Worm (Caenorhabditis elegans) whole organism, L4 larva: ENCODE results near the gene nspc-20.

Experiments used
- D1046.2 ChIP-seq: fragments of 200-800 bp; sonication (Bioruptor generic); IDR thresholded peaks from 2 replicates; pipeline ENCODE4 v1.3.6; 2022; ENCODE audit warnings: missing genetic modification characterization, missing compliant biosample characterization
- F10B5.3 ChIP-seq: sonication (generic microtip); optimal IDR thresholded peaks from 2 replicates; lab custom pipeline; 2016; ENCODE audit warnings: mild to moderate bottlenecking, missing genetic modification characterization, missing compliant biosample characterization
- F44E2.7 ChIP-seq: fragments of 200-800 bp; sonication (Bioruptor generic); IDR thresholded peaks from 2 replicates; pipeline ENCODE4 v2.1.2; 2022; ENCODE audit warnings: missing genetic modification characterization, missing compliant biosample characterization
- Y5F2A.4 ChIP-seq: fragments of 200-800 bp; sonication (Bioruptor generic); optimal IDR thresholded peaks from 2 replicates; lab custom pipeline; 2018; ENCODE audit warnings: mild to moderate bottlenecking, missing genetic modification characterization, missing compliant biosample characterization
- aha-1 ChIP-seq: fragments of 150-350 bp; peaks from one replicate; lab custom pipeline; 2014; ENCODE audit warnings: missing biosample characterization, missing genetic modification characterization
- ceh-20 ChIP-seq: fragments of 200-800 bp; sonication (Bioruptor generic); IDR thresholded peaks from 2 replicates; pipeline ENCODE4 v1.3.6; 2022; ENCODE audit warnings: missing genetic modification reagents, missing genetic modification characterization, missing compliant biosample characterization
- ceh-82 ChIP-seq: sonication (generic microtip); optimal IDR thresholded peaks from 2 replicates; lab custom pipeline; 2017; ENCODE audit warnings: missing biosample characterization, missing genetic modification characterization
- dmd-6 ChIP-seq: fragments of 200-800 bp; sonication (Bioruptor generic); IDR thresholded peaks from 2 replicates; pipeline ENCODE4 v1.3.6; 2022; ENCODE audit warnings: missing genetic modification reagents, missing genetic modification characterization, missing compliant biosample characterization
- dmd-9 ChIP-seq: fragments of 200-800 bp; sonication (Bioruptor generic); IDR thresholded peaks from 2 replicates; pipeline ENCODE4 v1.3.6; 2022; ENCODE audit warnings: missing genetic modification reagents, missing genetic modification characterization, missing compliant biosample characterization
- dpl-1 ChIP-seq: fragments of 150-350 bp; optimal IDR thresholded peaks from 2 replicates; lab custom pipeline; 2014; ENCODE audit warnings: missing biosample characterization, missing genetic modification reagents, missing genetic modification characterization
- dve-1 ChIP-seq: sonication (generic microtip); optimal IDR thresholded peaks from 2 replicates; lab custom pipeline; 2017; ENCODE audit warnings: antibody characterized with exemption, mild to moderate bottlenecking, missing genetic modification characterization, missing compliant biosample characterization; ENCODE audit not compliant: insufficient read depth
- egl-43 ChIP-seq: fragments of 200-800 bp; sonication (Bioruptor generic); IDR thresholded peaks from 2 replicates; pipeline ENCODE4 v1.3.6; 2022; ENCODE audit warnings: missing genetic modification reagents, missing genetic modification characterization, missing compliant biosample characterization
- fkh-10 ChIP-seq: fragments of 150-350 bp; optimal IDR thresholded peaks from 2 replicates; lab custom pipeline; 2014; ENCODE audit warnings: missing biosample characterization, missing genetic modification reagents, missing genetic modification characterization
- hlh-30 ChIP-seq: sonication (generic microtip); optimal IDR thresholded peaks from 2 replicates; lab custom pipeline; 2017; ENCODE audit warnings: antibody characterized with exemption, mild to moderate bottlenecking, missing genetic modification characterization, missing compliant biosample characterization; ENCODE audit not compliant: insufficient read depth
- hmg-1.1 ChIP-seq: fragments of 200-800 bp; sonication (Bioruptor generic); IDR thresholded peaks from 2 replicates; pipeline ENCODE4 v1.3.6; 2022; ENCODE audit warnings: missing genetic modification reagents, missing genetic modification characterization, missing compliant biosample characterization
- jun-1 ChIP-seq: fragments of 150-350 bp; optimal IDR thresholded peaks from 2 replicates; lab custom pipeline; 2014; ENCODE audit warnings: missing biosample characterization, missing genetic modification reagents, missing genetic modification characterization
- lim-7 ChIP-seq: fragments of 200-800 bp; sonication (Bioruptor generic); IDR thresholded peaks from 2 replicates; pipeline ENCODE4 v1.3.6; 2022; ENCODE audit warnings: missing genetic modification characterization, missing compliant biosample characterization
- lin-13 ChIP-seq: fragments of 150-350 bp; optimal IDR thresholded peaks from 2 replicates; lab custom pipeline; 2014; ENCODE audit warnings: missing biosample characterization, missing genetic modification reagents, missing genetic modification characterization
- lin-15B ChIP-seq: fragments of 150-350 bp; sonication (generic microtip); optimal IDR thresholded peaks from 3 replicates; lab custom pipeline; 2014; ENCODE audit warnings: missing biosample characterization, missing genetic modification characterization
- lin-29 ChIP-seq: fragments of 200-800 bp; sonication (Bioruptor generic); IDR thresholded peaks from 2 replicates; pipeline ENCODE4 v1.3.6; 2022; ENCODE audit warnings: missing genetic modification reagents, missing genetic modification characterization, missing compliant biosample characterization
- mdl-1 ChIP-seq, 2 experiments: fragments of 150-350 bp in 1 of 2; sonication (generic microtip) in 1 of 2; optimal IDR thresholded peaks; 2 replicates each; lab custom pipeline; 2014 to 2017; ENCODE audit warnings: missing biosample characterization in 2 of 2, missing genetic modification characterization in 2 of 2
- mep-1 ChIP-seq: fragments of 150-350 bp; sonication (generic microtip); optimal IDR thresholded peaks from 3 replicates; lab custom pipeline; 2014; ENCODE audit warnings: missing biosample characterization, missing genetic modification characterization
- nhr-111 ChIP-seq: fragments of 200-800 bp; sonication (Bioruptor generic); optimal IDR thresholded peaks from 2 replicates; lab custom pipeline; 2018; ENCODE audit warnings: mild to moderate bottlenecking, missing genetic modification characterization, missing compliant biosample characterization
- nhr-28 ChIP-seq: fragments of 150-350 bp; optimal IDR thresholded peaks from 2 replicates; lab custom pipeline; 2014; ENCODE audit warnings: missing biosample characterization, missing genetic modification characterization
- nhr-77 ChIP-seq: fragments of 150-350 bp; optimal IDR thresholded peaks from 2 replicates; lab custom pipeline; 2014; ENCODE audit warnings: missing biosample characterization, missing genetic modification characterization
- pqm-1 ChIP-seq: sonication (generic microtip); optimal IDR thresholded peaks from 2 replicates; lab custom pipeline; 2017; ENCODE audit warnings: missing biosample characterization, missing genetic modification characterization
- saeg-2 ChIP-seq: fragments of 200-800 bp; sonication (Bioruptor generic); IDR thresholded peaks from 2 replicates; pipeline ENCODE4 v1.3.6; 2022; ENCODE audit warnings: missing genetic modification reagents, missing genetic modification characterization, missing compliant biosample characterization
- sdz-12 ChIP-seq: fragments of 200-800 bp; sonication (Bioruptor generic); optimal IDR thresholded peaks from 2 replicates; lab custom pipeline; 2018; ENCODE audit warnings: mild to moderate bottlenecking, missing genetic modification characterization, missing compliant biosample characterization
- set-16 ChIP-seq: fragments of 200-800 bp; sonication (Bioruptor generic); IDR thresholded peaks from 2 replicates; pipeline ENCODE4 v1.3.6; 2022; ENCODE audit warnings: missing genetic modification reagents, missing genetic modification characterization, missing compliant biosample characterization
- skn-1 ChIP-seq: fragments of 150-350 bp; optimal IDR thresholded peaks from 2 replicates; lab custom pipeline; 2014; ENCODE audit warnings: missing biosample characterization, missing genetic modification characterization
- spr-1 ChIP-seq: sonication (generic microtip); optimal IDR thresholded peaks from 2 replicates; lab custom pipeline; 2016; ENCODE audit warnings: mild to moderate bottlenecking, missing genetic modification characterization, missing compliant biosample characterization
- tra-1 ChIP-seq: fragments of 200-800 bp; sonication (Bioruptor generic); IDR thresholded peaks from 2 replicates; pipeline ENCODE4 v1.3.6; 2022; ENCODE audit warnings: missing genetic modification reagents, missing genetic modification characterization, missing compliant biosample characterization
- unc-130 ChIP-seq: sonication (generic microtip); optimal IDR thresholded peaks from 2 replicates; lab custom pipeline; 2016; ENCODE audit warnings: missing genetic modification reagents, missing genetic modification characterization, missing compliant biosample characterization
- unc-39 ChIP-seq: sonication (generic microtip); optimal IDR thresholded peaks from 2 replicates; lab custom pipeline; 2017; ENCODE audit warnings: missing biosample characterization, missing genetic modification characterization
- unc-62 ChIP-seq, 3 experiments: fragments of 150-350 bp in 1 of 3; sonication (generic microtip); optimal IDR thresholded peaks in 2 of 3; peaks in 1 of 3; 1 replicate in 1 of 3; 2 replicates in 2 of 3; lab custom pipeline; 2014 to 2017; ENCODE audit warnings: missing biosample characterization in 3 of 3, missing genetic modification characterization in 3 of 3, missing genetic modification reagents in 3 of 3, missing genotype in 1 of 3
- vab-7 ChIP-seq: fragments of 200-800 bp; sonication (Bioruptor generic); IDR thresholded peaks from 2 replicates; pipeline ENCODE4 v1.3.6; 2022; ENCODE audit warnings: missing genetic modification reagents, missing genetic modification characterization, missing compliant biosample characterization
- zag-1 ChIP-seq: fragments of 150-350 bp; optimal IDR thresholded peaks from 2 replicates; lab custom pipeline; 2014; ENCODE audit warnings: missing biosample characterization, missing genetic modification characterization

Gene nspc-20

ce11 chrX:14517842-14518241 is 12.2 kb downstream of the nspc-20 start:
- no peak for TF ChIP-seq dmd-9 (GFP tag; lab: Robert Waterston, UW)
- 0 out of 2 replicates have a peak, but pooled peaks have one; percentile 10 for TF ChIP-seq egl-43
- peak; percentile 36 for TF ChIP-seq set-16 (GFP tag; lab: Robert Waterston, UW)
- TF ChIP-seq zag-1, result no peak
- TF ChIP-seq dpl-1 (GFP tag; lab: Kevin White, UChicago), result no peak
- TF ChIP-seq ceh-20, result no peak
- TF ChIP-seq F10B5.3 (tag; lab: Kevin White, UChicago), result no peak
- TF ChIP-seq aha-1, result peak; percentile 85
- TF ChIP-seq vab-7 (GFP tag; lab: Robert Waterston, UW), result no peak
- TF ChIP-seq Y5F2A.4 (GFP tag; lab: Kevin White, UChicago), result no peak

ce11 chrX:14516560-14516959 is 13.4 kb downstream of the nspc-20 start, which contains the start of gene D1025.10:
TSS of gene D1025.10 (plus strand) at chrX:14516860.
- no peak for TF ChIP-seq D1046.2 (GFP tag; lab: Robert Waterston, UW)
- TF ChIP-seq dmd-6 (GFP tag; lab: Robert Waterston, UW), result peak; percentile 55; the same call in 1 of the 2 replicates
- TF ChIP-seq dve-1 (tag; lab: Kevin White, UChicago), result peak; percentile 5

ce11 chrX:14515028-14515427 is 15.0 kb downstream of the nspc-20 start, which contains the start of gene gcsh-1:
TSS of gene gcsh-1 (minus strand) at chrX:14515073.
- TF ChIP-seq dmd-6 (GFP tag; lab: Robert Waterston, UW), result peak; percentile 56
- peak; percentile 44 for TF ChIP-seq pqm-1 (tag; lab: Kevin White, UChicago)
- TF ChIP-seq skn-1 (tag; lab: Kevin White, UChicago), result no peak
- no peak for TF ChIP-seq saeg-2 (GFP tag; lab: Robert Waterston, UW)
- TF ChIP-seq egl-43, result no peak
- no peak for TF ChIP-seq lin-13 (GFP tag; lab: Kevin White, UChicago)
- no peak for TF ChIP-seq F44E2.7 (GFP tag; lab: Robert Waterston, UW)
- TF ChIP-seq ceh-82 (tag; lab: Kevin White, UChicago), result no peak
- no peak for TF ChIP-seq lin-29 (GFP tag; lab: Robert Waterston, UW)
- no peak for TF ChIP-seq unc-39 (tag; lab: Kevin White, UChicago)
- TF ChIP-seq sdz-12, result no peak
- TF ChIP-seq dpl-1 (GFP tag; lab: Kevin White, UChicago), result no peak
- no peak for TF ChIP-seq lim-7
- no peak for TF ChIP-seq set-16 (GFP tag; lab: Robert Waterston, UW)
- no peak for TF ChIP-seq spr-1
- TF ChIP-seq nhr-111, result no peak
- no peak for TF ChIP-seq mdl-1 (tag; optimal IDR thresholded peaks at IDR 0.05; lab: Kevin White, UChicago)
- no peak for TF ChIP-seq jun-1 (tag; lab: Kevin White, UChicago)
- TF ChIP-seq lin-15B (tag; lab: Kevin White, UChicago), result no peak
- TF ChIP-seq tra-1 (GFP tag; lab: Robert Waterston, UW), result no peak
- peak; percentile 67 for TF ChIP-seq nhr-28
- TF ChIP-seq unc-130 (GFP tag; lab: Kevin White, UChicago), result no peak
- no peak for TF ChIP-seq hmg-1.1 (GFP tag; lab: Robert Waterston, UW)
- no peak for TF ChIP-seq nhr-77

ce11 chrX:14513462-14513861 is 16.5 kb downstream of the nspc-20 start:
- peak; percentile 19 for TF ChIP-seq aha-1
- TF ChIP-seq unc-62 (GFP tag; optimal IDR thresholded peaks at IDR 0.05 in 1 of 2; lab: Kevin White, UChicago), result peak in 1 of 2 experiments; percentile 84
- TF ChIP-seq unc-62 (tag; optimal IDR thresholded peaks at IDR 0.05; lab: Kevin White, UChicago), result no peak
- peak; percentile 46 for TF ChIP-seq mep-1 (tag; lab: Kevin White, UChicago)
- TF ChIP-seq fkh-10 (GFP tag; lab: Kevin White, UChicago), result peak; percentile 29
- peak; percentile 30; the same call in 1 of the 2 replicates for TF ChIP-seq hmg-1.1 (GFP tag; lab: Robert Waterston, UW)
- TF ChIP-seq hlh-30 (tag; lab: Kevin White, UChicago), result no peak
